Fruit fly (Drosophila melanogaster) whole organism, wandering third instar larva: ENCODE results near the gene CG42249.

Experiments
- CG9705 ChIP-seq: fragments of 200-800 bp; sonication (Bioruptor generic); optimal IDR thresholded peaks from 2 replicates; lab custom pipeline; 2018; ENCODE audit warnings: missing biosample characterization, mild to moderate bottlenecking, missing genetic modification characterization
- Dfd ChIP-seq: fragments of >200 bp; optimal IDR thresholded peaks from 2 replicates; lab custom pipeline; 2017; ENCODE audit warnings: missing biosample characterization, missing genetic modification characterization
- Dif ChIP-seq: fragments of 200-275, 200-300 bp; sonication (Bioruptor generic); optimal IDR thresholded peaks from 2 replicates; lab custom pipeline; 2018; ENCODE audit warnings: missing biosample characterization, missing genetic modification characterization; ENCODE audit not compliant: partially characterized antibody
- GATAd ChIP-seq: sonication (Bioruptor generic); optimal IDR thresholded peaks from 2 replicates; lab custom pipeline; 2016; ENCODE audit warnings: missing biosample characterization, missing genetic modification characterization
- HLH106 ChIP-seq: fragments of 200-800 bp; optimal IDR thresholded peaks from 3 replicates; lab custom pipeline; 2019; ENCODE audit warnings: missing biosample characterization, mild to moderate bottlenecking, missing genetic modification characterization, moderate library complexity
- Hnf4 ChIP-seq: fragments of 200-800 bp; sonication (Bioruptor generic); optimal IDR thresholded peaks from 2 replicates; lab custom pipeline; 2016; ENCODE audit warnings: missing biosample characterization, mild to moderate bottlenecking, missing genetic modification characterization
- Hr78 ChIP-seq: fragments of >200 bp; optimal IDR thresholded peaks from 2 replicates; lab custom pipeline; 2017; ENCODE audit warnings: missing biosample characterization, missing genetic modification characterization
- Hr83 ChIP-seq: fragments of 200-300 bp; sonication (Bioruptor generic); optimal IDR thresholded peaks from 2 replicates; lab custom pipeline; 2016; ENCODE audit warnings: missing biosample characterization, mild to moderate bottlenecking, missing genetic modification characterization, moderate library complexity; ENCODE audit not compliant: poor library complexity, severe bottlenecking
- Jra ChIP-seq: sonication (Bioruptor generic); optimal IDR thresholded peaks from 2 replicates; lab custom pipeline; 2016; ENCODE audit warnings: missing biosample characterization, missing genetic modification characterization
- Myc ChIP-seq: fragments of >200 bp; optimal IDR thresholded peaks from 2 replicates; lab custom pipeline; 2017
- N ChIP-seq: fragments of >200 bp; optimal IDR thresholded peaks from 2 replicates; lab custom pipeline; 2018; ENCODE audit warnings: missing biosample characterization, missing external identifiers, missing genetic modification characterization
- OdsH ChIP-seq: fragments of 200-800 bp; sonication (Bioruptor generic); optimal IDR thresholded peaks from 2 replicates; lab custom pipeline; 2016; ENCODE audit warnings: missing biosample characterization, mild to moderate bottlenecking, missing genetic modification characterization
- Rel ChIP-seq, 2 experiments: fragments of 200-800 bp; sonication (Bioruptor generic) in 1 of 2; optimal IDR thresholded peaks; 2 replicates in 1 of 2; 3 replicates in 1 of 2; lab custom pipeline; 2016 to 2019; ENCODE audit warnings: mild to moderate bottlenecking in 2 of 2, missing biosample characterization in 2 of 2, missing genetic modification characterization in 2 of 2, moderate library complexity in 1 of 2
- Sp1 ChIP-seq: fragments of 200-800 bp; sonication (Bioruptor generic); optimal IDR thresholded peaks from 3 replicates; lab custom pipeline; 2019; ENCODE audit warnings: missing biosample characterization, mild to moderate bottlenecking, missing genetic modification characterization, moderate library complexity
- Vsx2 ChIP-seq: fragments of 200-300, 225-300 bp; sonication (Bioruptor generic); optimal IDR thresholded peaks from 2 replicates; lab custom pipeline; 2018; ENCODE audit warnings: missing biosample characterization, missing genetic modification characterization; ENCODE audit not compliant: partially characterized antibody
- br ChIP-seq: fragments of 200-800 bp; sonication (Bioruptor generic); optimal IDR thresholded peaks from 2 replicates; lab custom pipeline; 2016; ENCODE audit warnings: missing biosample characterization, missing genetic modification characterization
- brk ChIP-seq: fragments of 200-800 bp; sonication (Bioruptor generic); optimal IDR thresholded peaks from 2 replicates; lab custom pipeline; 2016; ENCODE audit warnings: missing biosample characterization, mild to moderate bottlenecking, missing genetic modification characterization
- dmrt93B ChIP-seq: fragments of 200-800 bp; sonication (Bioruptor generic); optimal IDR thresholded peaks from 2 replicates; lab custom pipeline; 2018; ENCODE audit warnings: missing biosample characterization, mild to moderate bottlenecking, missing genetic modification characterization
- dsf ChIP-seq: sonication (Bioruptor generic); optimal IDR thresholded peaks from 2 replicates; lab custom pipeline; 2016; ENCODE audit warnings: missing biosample characterization, missing genetic modification characterization, borderline replicate concordance
- ey ChIP-seq: fragments of 200-800 bp; sonication (Bioruptor generic); optimal IDR thresholded peaks from 2 replicates; lab custom pipeline; 2016; ENCODE audit warnings: missing biosample characterization, missing genetic modification characterization
- foxo ChIP-seq, 2 experiments: fragments of 200-800 bp; sonication (Bioruptor generic); optimal IDR thresholded peaks; 2 replicates in 1 of 2; 3 replicates in 1 of 2; lab custom pipeline; 2016 to 2017; ENCODE audit warnings: missing biosample characterization in 2 of 2, missing genetic modification characterization in 2 of 2
- fru ChIP-seq: fragments of 200-800 bp; sonication (Bioruptor generic); optimal IDR thresholded peaks from 3 replicates; lab custom pipeline; 2016; ENCODE audit warnings: missing biosample characterization, mild to moderate bottlenecking, missing genetic modification characterization
- h ChIP-seq: fragments of 200-800 bp; sonication (Bioruptor generic); optimal IDR thresholded peaks from 3 replicates; lab custom pipeline; 2016; ENCODE audit warnings: missing biosample characterization, mild to moderate bottlenecking, missing genetic modification characterization
- jim ChIP-seq: fragments of 175-275, 200-325 bp; sonication (Bioruptor generic); optimal IDR thresholded peaks from 2 replicates; lab custom pipeline; 2016; ENCODE audit warnings: missing biosample characterization, mild to moderate bottlenecking, missing genetic modification characterization
- psq ChIP-seq: fragments of 200-800 bp; sonication (Bioruptor generic); optimal IDR thresholded peaks from 3 replicates; lab custom pipeline; 2017; ENCODE audit warnings: missing biosample characterization, mild to moderate bottlenecking, missing genetic modification characterization, moderate library complexity
- rgr ChIP-seq: fragments of 200-800 bp; sonication (Bioruptor generic); optimal IDR thresholded peaks from 3 replicates; lab custom pipeline; 2016; ENCODE audit warnings: missing biosample characterization, mild to moderate bottlenecking, missing genetic modification characterization
- sage ChIP-seq: fragments of 200-800 bp; sonication (Bioruptor generic); optimal IDR thresholded peaks from 2 replicates; lab custom pipeline; 2016; ENCODE audit warnings: missing biosample characterization, mild to moderate bottlenecking, missing genetic modification characterization
- sv ChIP-seq: fragments of 200-800 bp; sonication (Bioruptor generic); optimal IDR thresholded peaks from 3 replicates; lab custom pipeline; 2016; ENCODE audit warnings: missing biosample characterization, missing genetic modification characterization
- tai ChIP-seq: sonication (Bioruptor generic); optimal IDR thresholded peaks from 2 replicates; lab custom pipeline; 2016; ENCODE audit warnings: missing biosample characterization, missing genetic modification characterization
- usp ChIP-seq: fragments of >200 bp; optimal IDR thresholded peaks from 2 replicates; lab custom pipeline; 2017; ENCODE audit warnings: missing biosample characterization, missing genetic modification characterization
- woc ChIP-seq: sonication (Bioruptor generic); optimal IDR thresholded peaks from 2 replicates; lab custom pipeline; 2016; ENCODE audit warnings: missing biosample characterization, mild to moderate bottlenecking, missing genetic modification characterization

Gene CG42249

DNA sequence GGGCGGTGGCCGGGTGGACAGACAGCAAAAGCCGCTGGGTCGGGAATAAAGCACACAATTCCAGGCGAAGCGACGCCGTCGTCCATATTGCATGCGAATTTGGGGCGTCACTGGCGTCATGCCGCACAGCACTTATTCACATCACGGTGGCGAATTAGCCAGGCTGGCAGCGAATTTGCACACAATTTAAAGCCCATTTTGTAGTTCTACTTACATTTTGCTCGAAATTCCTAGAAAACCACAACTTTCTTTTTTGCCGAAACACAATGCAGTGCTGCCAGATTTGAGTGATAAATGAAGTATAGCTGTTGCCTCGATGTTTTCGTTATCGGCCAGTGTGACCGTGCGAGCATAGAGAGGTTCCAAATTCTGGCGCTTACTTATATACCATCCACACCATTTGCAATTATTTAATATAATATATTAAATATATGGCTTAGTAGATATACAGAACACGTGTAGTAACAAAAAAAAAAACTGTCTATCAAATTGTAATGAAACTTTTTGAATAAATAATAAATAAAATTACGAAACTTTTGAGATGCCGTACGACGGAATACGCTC, 52.3 kb downstream of the CG42249 start, which contains the start of gene Ran:
Ran (minus strand) TSS at position 445 of the 564 bp plus-strand sequence.
- TF ChIP-seq dmrt93B (GFP tag; lab: Kevin White, UChicago), result no peak
- no peak for TF ChIP-seq ey (GFP tag; lab: Kevin White, UChicago)
- peak; percentile 69 for TF ChIP-seq N (GFP tag; lab: Kevin White, UChicago)
- no peak for TF ChIP-seq h (GFP tag; lab: Kevin White, UChicago)
- TF ChIP-seq HLH106 (tag; lab: Kevin White, UChicago), result peak; percentile 17
- no peak for TF ChIP-seq Jra (GFP tag; lab: Kevin White, UChicago)
- TF ChIP-seq Dif, result no peak
- no peak for TF ChIP-seq Sp1 (GFP tag; lab: Kevin White, UChicago)
- no peak for TF ChIP-seq psq (GFP tag; lab: Kevin White, UChicago)
- TF ChIP-seq Hr83 (GFP tag; lab: Kevin White, UChicago), result no peak
- no peak for TF ChIP-seq usp (GFP tag; lab: Kevin White, UChicago)
- TF ChIP-seq dsf (GFP tag; lab: Kevin White, UChicago), result no peak
- no peak for TF ChIP-seq jim (GFP tag; lab: Kevin White, UChicago)
- TF ChIP-seq GATAd (GFP tag; lab: Kevin White, UChicago), result no peak
- TF ChIP-seq Hnf4 (GFP tag; lab: Kevin White, UChicago), result no peak
- no peak for TF ChIP-seq br (GFP tag; lab: Kevin White, UChicago)
- TF ChIP-seq Rel (GFP tag; optimal IDR thresholded peaks at IDR 0.05; lab: Kevin White, UChicago), result no peak
- TF ChIP-seq Rel (tag; optimal IDR thresholded peaks at IDR 0.05; lab: Kevin White, UChicago), result no peak

DNA sequence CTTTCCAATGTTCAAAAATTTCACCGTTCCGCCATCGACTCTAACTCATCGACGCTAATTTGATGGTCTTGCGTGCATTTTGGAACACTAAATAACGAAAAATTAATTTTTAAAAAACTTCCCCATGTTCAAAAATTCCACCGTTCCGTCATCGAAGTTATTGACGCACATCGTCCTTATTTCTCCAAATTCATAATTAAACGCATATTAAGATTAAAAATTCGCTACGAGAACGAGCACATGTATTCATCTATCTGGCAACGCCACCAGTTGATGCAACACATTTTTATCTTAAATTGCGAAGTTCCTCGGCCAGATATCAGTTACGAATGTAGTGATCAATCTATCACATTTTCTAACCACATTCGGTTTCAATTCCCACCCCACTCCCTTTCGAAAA, 53.1 kb downstream of the CG42249 start, which contains the start of gene Lint-1:
Lint-1 (plus strand) TSS at position 123 of the 400 bp plus-strand sequence.
- no peak for TF ChIP-seq sv
- TF ChIP-seq fru (GFP tag; lab: Kevin White, UChicago), result peak; percentile 10
- peak; percentile 26 for TF ChIP-seq rgr
- peak; percentile 8 for TF ChIP-seq Hr83 (GFP tag; lab: Kevin White, UChicago)
- TF ChIP-seq woc (GFP tag; lab: Kevin White, UChicago), result peak; percentile 45
- TF ChIP-seq Hnf4 (GFP tag; lab: Kevin White, UChicago), result peak; percentile 18
- peak; percentile 4 for TF ChIP-seq sage (GFP tag; lab: Kevin White, UChicago)
- peak; percentile 40 for TF ChIP-seq h (GFP tag; lab: Kevin White, UChicago)
- TF ChIP-seq jim (GFP tag; lab: Kevin White, UChicago), result no peak
- TF ChIP-seq ey (GFP tag; lab: Kevin White, UChicago), result peak; percentile 33
- peak; percentile 5 for TF ChIP-seq Sp1 (GFP tag; lab: Kevin White, UChicago)
- TF ChIP-seq foxo (GFP tag; optimal IDR thresholded peaks at IDR 0.05; lab: Kevin White, UChicago), result peak in 1 of 2 experiments; percentile 7
- no peak for TF ChIP-seq psq (GFP tag; lab: Kevin White, UChicago)
- TF ChIP-seq br (GFP tag; lab: Kevin White, UChicago), result peak; percentile 18
- no peak for TF ChIP-seq Vsx2 (GFP tag; lab: Kevin White, UChicago)

DNA sequence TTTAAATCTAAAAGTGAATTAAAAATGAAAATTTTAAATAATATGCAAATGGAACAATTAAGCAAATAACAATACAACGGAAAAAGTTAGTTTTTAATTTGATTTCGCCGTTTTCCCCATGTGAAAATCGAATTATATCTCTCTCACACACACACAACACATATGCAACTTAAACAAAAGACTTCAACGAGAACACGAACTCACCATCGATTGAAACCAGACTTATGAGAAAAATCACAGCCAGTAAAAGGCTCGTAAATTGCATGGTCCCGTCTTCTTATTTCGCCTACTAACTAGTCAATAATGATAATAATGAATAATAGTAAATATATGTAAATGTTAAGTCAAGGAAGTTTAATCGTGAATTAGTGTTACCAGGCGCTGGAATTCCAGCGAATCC, 57.3 kb downstream of the CG42249 start:
- TF ChIP-seq GATAd (GFP tag; lab: Kevin White, UChicago) (no peak), CG9705 (GFP tag; lab: Kevin White, UChicago) (no peak), sage (GFP tag; lab: Kevin White, UChicago) (peak; percentile 23), brk (GFP tag; lab: Kevin White, UChicago) (no peak), Dfd (no peak), Hr78 (no peak), rgr (no peak)

DNA sequence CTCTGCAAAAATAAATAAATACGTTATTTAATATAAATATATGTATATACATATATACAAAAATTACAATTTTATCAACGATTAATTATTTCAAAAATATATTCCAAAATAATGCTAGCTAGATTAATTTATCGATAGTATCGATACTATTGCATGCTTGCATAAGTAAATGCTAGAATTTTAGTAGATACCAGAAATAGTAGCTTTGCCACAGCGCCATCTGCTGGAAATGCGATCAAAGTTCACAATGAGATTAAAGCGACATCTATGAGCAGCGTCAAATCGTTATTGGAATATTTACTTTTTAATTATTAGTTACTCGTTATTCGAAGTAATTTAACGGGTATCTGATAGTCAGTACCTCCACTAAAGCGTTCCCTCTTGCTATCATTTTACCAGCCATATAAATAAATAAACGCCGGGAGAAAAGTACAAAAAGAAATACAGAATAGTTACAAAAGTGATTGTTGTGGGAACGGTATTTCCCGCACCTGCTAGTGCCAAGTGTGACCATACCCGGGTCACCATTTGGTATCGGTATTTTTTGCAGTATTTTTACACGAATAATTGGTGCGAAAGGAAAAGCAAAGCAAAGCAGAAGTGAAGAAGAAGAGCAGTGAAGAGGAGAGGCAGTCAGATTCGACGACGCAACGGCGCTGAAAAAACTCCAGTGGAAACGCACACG, 57.9 kb downstream of the CG42249 start, which contains the start of the genes rtv and Dlic:
rtv (minus strand) TSS at position 165 of the 685 bp plus-strand sequence.
Dlic (plus strand) TSS at position 596 of the 685 bp plus-strand sequence.
- TF ChIP-seq GATAd (GFP tag; lab: Kevin White, UChicago) (no peak), dmrt93B (GFP tag; lab: Kevin White, UChicago) (no peak), fru (GFP tag; lab: Kevin White, UChicago) (peak; percentile 45), rgr (peak; percentile 8), usp (GFP tag; lab: Kevin White, UChicago) (no peak), Hnf4 (GFP tag; lab: Kevin White, UChicago) (no peak), Sp1 (GFP tag; lab: Kevin White, UChicago) (no peak), br (GFP tag; lab: Kevin White, UChicago) (no peak), jim (GFP tag; lab: Kevin White, UChicago) (no peak), Dfd (no peak), psq (GFP tag; lab: Kevin White, UChicago) (peak; percentile 99), foxo (GFP tag; optimal IDR thresholded peaks at IDR 0.05; lab: Kevin White, UChicago) (peak in 1 of 2 experiments; percentile 51), HLH106 (tag; lab: Kevin White, UChicago) (peak; percentile 29), Hr78 (no peak), tai (GFP tag; lab: Kevin White, UChicago) (no peak), sage (GFP tag; lab: Kevin White, UChicago) (no peak), OdsH (no peak), dsf (GFP tag; lab: Kevin White, UChicago) (no peak), Vsx2 (GFP tag; lab: Kevin White, UChicago) (no peak), Rel (GFP tag; optimal IDR thresholded peaks at IDR 0.05; lab: Kevin White, UChicago) (no peak), Rel (tag; optimal IDR thresholded peaks at IDR 0.05; lab: Kevin White, UChicago) (peak; percentile 43), ey (GFP tag; lab: Kevin White, UChicago) (no peak), Hr83 (GFP tag; lab: Kevin White, UChicago) (no peak), Myc (peak; percentile 65)
- TF ChIP-seq, all 38 proteins: peak for 7
